In the genomic region with DNA sequence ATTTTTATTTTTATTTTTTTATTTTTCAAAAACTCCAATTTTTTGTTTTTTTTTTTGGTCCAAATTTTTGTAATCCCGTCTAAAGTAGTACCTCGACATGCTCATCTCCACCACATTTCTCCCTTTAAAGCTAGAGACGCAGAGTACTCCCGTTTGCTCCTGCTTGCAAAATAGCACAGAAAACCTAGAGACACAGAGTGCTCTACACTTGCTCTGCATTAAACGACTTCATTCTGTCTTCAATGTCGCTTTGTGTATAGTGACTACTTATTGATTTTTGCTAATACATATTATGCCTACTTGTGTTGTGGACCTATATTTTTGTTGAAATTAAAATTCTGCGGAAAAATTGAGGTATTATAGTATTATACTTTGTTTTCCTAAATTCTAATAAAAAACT, we compare ENCODE assay signal across 7 worm cellular contexts.
TF ChIP-seq lines count a peak whose summit lies in the region.

A gene (plus strand): TSS at position 195 of the 400 bp plus-strand sequence.

TF ChIP-seq in whole organism, L1 larva, 84 proteins besides CTCF, POLR2A, EP300 and RAD21 (continues in another document):
- no peak for TF ChIP-seq unc-98 (GFP tag; IDR thresholded peaks at IDR 0.05; lab: Robert Waterston, UW)
- TF ChIP-seq lin-13 (GFP tag; optimal IDR thresholded peaks at IDR 0.05; lab: Kevin White, UChicago): no peak
- peak in 1 of 2 experiments; percentile 16 for TF ChIP-seq lin-35 (GFP tag; optimal IDR thresholded peaks at IDR 0.05; lab: Kevin White, UChicago)
- TF ChIP-seq ceh-88 (GFP tag; IDR thresholded peaks at IDR 0.05; lab: Robert Waterston, UW): no peak
- no peak for TF ChIP-seq C04F5.9 (tag; optimal IDR thresholded peaks at IDR 0.05; lab: Kevin White, UChicago)
- no peak for TF ChIP-seq hpl-2 (GFP tag; optimal IDR thresholded peaks at IDR 0.05; lab: Kevin White, UChicago)
- TF ChIP-seq ceh-90 (tag; optimal IDR thresholded peaks at IDR 0.05; lab: Kevin White, UChicago): no peak
- TF ChIP-seq sptf-1 (tag; optimal IDR thresholded peaks at IDR 0.05; lab: Kevin White, UChicago): no peak
- TF ChIP-seq swsn-7 (tag; optimal IDR thresholded peaks at IDR 0.05; lab: Kevin White, UChicago): peak; percentile 5
- no peak for TF ChIP-seq nhr-28 (tag; optimal IDR thresholded peaks at IDR 0.05; lab: Kevin White, UChicago)
- TF ChIP-seq elt-3 (tag; optimal IDR thresholded peaks at IDR 0.05; lab: Kevin White, UChicago): no peak
- TF ChIP-seq grh-1 (GFP tag; IDR thresholded peaks at IDR 0.05; lab: Robert Waterston, UW): no peak
- no peak for TF ChIP-seq elt-2 (tag; optimal IDR thresholded peaks at IDR 0.05; lab: Kevin White, UChicago)

TF ChIP-seq in whole organism, L2 larva, 48 proteins besides CTCF, POLR2A, EP300 and RAD21:
- TF ChIP-seq sma-9 (GFP tag; optimal IDR thresholded peaks at IDR 0.05; lab: Kevin White, UChicago) (no peak), sma-9 (tag; optimal IDR thresholded peaks at IDR 0.05; lab: Kevin White, UChicago) (no peak), nhr-237 (tag; optimal IDR thresholded peaks at IDR 0.05; lab: Kevin White, UChicago) (no peak), lsy-2 (tag; optimal IDR thresholded peaks at IDR 0.05; lab: Kevin White, UChicago) (peak in 1 of 2 experiments; percentile 20), unc-55 (GFP tag; optimal IDR thresholded peaks at IDR 0.05; lab: Kevin White, UChicago) (peak; percentile 64), F13H6.1 (tag; optimal IDR thresholded peaks at IDR 0.05; lab: Kevin White, UChicago) (no peak), dmd-4 (tag; optimal IDR thresholded peaks at IDR 0.05; lab: Kevin White, UChicago) (no peak), C34F6.9 (tag; optimal IDR thresholded peaks at IDR 0.05; lab: Kevin White, UChicago) (peak; percentile 34), nhr-10 (tag; optimal IDR thresholded peaks at IDR 0.05; lab: Kevin White, UChicago) (no peak)

TF ChIP-seq in whole organism, L3 larva, 47 proteins besides CTCF, POLR2A, EP300 and RAD21:
- TF ChIP-seq nfya-1 (tag; optimal IDR thresholded peaks at IDR 0.05; lab: Kevin White, UChicago; ENCODE audit: insufficient read depth) (peak; percentile 19), hmg-11 (tag; optimal IDR thresholded peaks at IDR 0.05; lab: Kevin White, UChicago) (peak; percentile 48), ceh-28 (tag; optimal IDR thresholded peaks at IDR 0.05; lab: Kevin White, UChicago) (peak; percentile 5), ZK546.5 (tag; optimal IDR thresholded peaks at IDR 0.05; lab: Kevin White, UChicago) (no peak), lsy-12 (tag; optimal IDR thresholded peaks at IDR 0.05; lab: Kevin White, UChicago) (no peak)

TF ChIP-seq in whole organism, L4 larva, 104 proteins besides CTCF, POLR2A, EP300 and RAD21 (continues in another document):
- TF ChIP-seq mep-1 (tag; optimal IDR thresholded peaks at IDR 0.05; lab: Kevin White, UChicago) (no peak), mdt-29 (GFP tag; IDR thresholded peaks at IDR 0.05; lab: Robert Waterston, UW) (no peak), lsy-2 (tag; optimal IDR thresholded peaks at IDR 0.05; lab: Kevin White, UChicago) (peak in 1 of 2 experiments; percentile 4), lin-29 (GFP tag; IDR thresholded peaks at IDR 0.05; lab: Robert Waterston, UW) (no peak), zfp-3 (GFP tag; conservative IDR thresholded peaks at IDR 0.05; lab: Robert Waterston, UW) (no peak), nhr-6 (tag; optimal IDR thresholded peaks at IDR 0.05; lab: Kevin White, UChicago) (no peak), spr-3 (GFP tag; optimal IDR thresholded peaks at IDR 0.05; lab: Kevin White, UChicago) (no peak), fos-1 (tag; optimal IDR thresholded peaks at IDR 0.05; lab: Kevin White, UChicago) (no peak), nhr-48 (tag; optimal IDR thresholded peaks at IDR 0.05; lab: Kevin White, UChicago) (no peak), F10B5.3 (tag; optimal IDR thresholded peaks at IDR 0.05; lab: Kevin White, UChicago) (no peak), spr-1 (tag; optimal IDR thresholded peaks at IDR 0.05; lab: Kevin White, UChicago) (no peak), nhr-10 (tag; optimal IDR thresholded peaks at IDR 0.05; lab: Kevin White, UChicago) (no peak), daf-8 (GFP tag; IDR thresholded peaks at IDR 0.05; lab: Robert Waterston, UW) (no peak), mes-2 (tag; optimal IDR thresholded peaks at IDR 0.05; lab: Kevin White, UChicago; ENCODE audit: poor library complexity, severe bottlenecking) (peak; percentile 19), hlh-11 (tag; optimal IDR thresholded peaks at IDR 0.05; lab: Kevin White, UChicago) (no peak), egl-43 (GFP tag; IDR thresholded peaks at IDR 0.05; lab: Robert Waterston, UW) (no peak)

TF ChIP-seq in whole organism, late embryonic, 69 proteins besides CTCF, POLR2A, EP300 and RAD21:
- TF ChIP-seq ceh-2 (tag; optimal IDR thresholded peaks at IDR 0.05; lab: Kevin White, UChicago) (no peak), ceh-24 (tag; optimal IDR thresholded peaks at IDR 0.05; lab: Kevin White, UChicago) (no peak), nfya-1 (tag; optimal IDR thresholded peaks at IDR 0.05; lab: Kevin White, UChicago) (peak; percentile 40), unc-42 (tag; optimal IDR thresholded peaks at IDR 0.05; lab: Kevin White, UChicago) (peak; percentile 11), ceh-34 (tag; optimal IDR thresholded peaks at IDR 0.05; lab: Kevin White, UChicago) (no peak), tbx-2 (tag; optimal IDR thresholded peaks at IDR 0.05; lab: Kevin White, UChicago) (peak; percentile 17), unc-55 (GFP tag; optimal IDR thresholded peaks at IDR 0.05; lab: Kevin White, UChicago) (peak; percentile 52), ceh-31 (tag; optimal IDR thresholded peaks at IDR 0.05; lab: Kevin White, UChicago) (peak; percentile 50), ceh-9 (tag; optimal IDR thresholded peaks at IDR 0.05; lab: Kevin White, UChicago) (no peak), ceh-48 (tag; optimal IDR thresholded peaks at IDR 0.05; lab: Kevin White, UChicago) (peak; percentile 76), ceh-30 (tag; optimal IDR thresholded peaks at IDR 0.05; lab: Kevin White, UChicago) (no peak)

TF ChIP-seq in whole organism, mixed stage, embryonic, 35 proteins besides CTCF, POLR2A, EP300 and RAD21:
- peak; percentile 8 for TF ChIP-seq hlh-1 (tag; optimal IDR thresholded peaks at IDR 0.05; lab: Kevin White, UChicago)
- TF ChIP-seq unc-120 (tag; optimal IDR thresholded peaks at IDR 0.05; lab: Kevin White, UChicago; ENCODE audit: poor library complexity, severe bottlenecking): peak; percentile 71
- TF ChIP-seq ces-1 (GFP tag; optimal IDR thresholded peaks at IDR 0.05; lab: Kevin White, UChicago): peak; percentile 72
- TF ChIP-seq pha-4 (tag; optimal IDR thresholded peaks at IDR 0.05; lab: Kevin White, UChicago): no peak
TF ChIP-seq in whole organism, mixed stage, embryonic: peak in this region for 3.

TF ChIP-seq in whole organism, young adult, 124 proteins besides CTCF, POLR2A, EP300 and RAD21:
- no peak for TF ChIP-seq ceh-79 (tag; optimal IDR thresholded peaks at IDR 0.05; lab: Kevin White, UChicago)
- TF ChIP-seq F39B2.1 (GFP tag; IDR thresholded peaks at IDR 0.05; lab: Robert Waterston, UW): no peak
- no peak for TF ChIP-seq sea-2 (GFP tag; IDR thresholded peaks at IDR 0.05; lab: Robert Waterston, UW)
- no peak for TF ChIP-seq F33H1.4 (GFP tag; IDR thresholded peaks at IDR 0.05; lab: Robert Waterston, UW)
- TF ChIP-seq ceh-58 (GFP tag; IDR thresholded peaks at IDR 0.05; lab: Robert Waterston, UW): no peak
- peak; percentile 76 for TF ChIP-seq hmg-1.2 (GFP tag; IDR thresholded peaks at IDR 0.05; lab: Robert Waterston, UW)
- no peak for TF ChIP-seq snpc-3.4 (tag; optimal IDR thresholded peaks at IDR 0.05; lab: Kevin White, UChicago)
